Worm (Caenorhabditis elegans): ENCODE results near the gene F18C5.10.

The F18C5.10 gene

ce11 chrII:6587264-6587870, 26.1 kb upstream of the F18C5.10 start, which contains the start of gene C56C10.7 (continued):
- TF ChIP-seq snpc-1.3 (tag; optimal IDR thresholded peaks at IDR 0.05; ENCODE audit: insufficient read depth) (peak; percentile 67), ztf-3 (GFP tag; optimal IDR thresholded peaks at IDR 0.05) (no peak), Y79H2A.3 (GFP tag; conservative IDR thresholded peaks at IDR 0.05) (no peak), egl-18 (GFP tag; IDR thresholded peaks at IDR 0.05) (no peak), F23B12.7 (tag; optimal IDR thresholded peaks at IDR 0.05; ENCODE audit: insufficient read depth) (no peak), sdz-38 (tag; optimal IDR thresholded peaks at IDR 0.05) (no peak), bed-2 (GFP tag; IDR thresholded peaks at IDR 0.05) (no peak), cebp-2 (GFP tag; IDR thresholded peaks at IDR 0.05) (peak; percentile 78; the same call in 1 of the 2 replicates), ztf-28 (GFP tag; IDR thresholded peaks at IDR 0.05) (no peak), K12H6.12 (tag; optimal IDR thresholded peaks at IDR 0.05) (no peak), repo-1 (tag; optimal IDR thresholded peaks at IDR 0.05) (peak; percentile 84), Y95B8A.8 (GFP tag; IDR thresholded peaks at IDR 0.05) (no peak), madf-8 (GFP tag; conservative IDR thresholded peaks at IDR 0.05) (peak; percentile 39; the same call in 1 of the 2 replicates), Y53G8AR.9 (GFP tag; conservative IDR thresholded peaks at IDR 0.05) (peak; percentile 90), hlh-26 (GFP tag; conservative IDR thresholded peaks at IDR 0.05) (no peak), cebp-1 (GFP tag; IDR thresholded peaks at IDR 0.05) (no peak), cebp-1 (tag; optimal IDR thresholded peaks at IDR 0.05) (peak; percentile 54), die-1 (tag; optimal IDR thresholded peaks at IDR 0.05) (peak; percentile 38), xnd-1 (tag; optimal IDR thresholded peaks at IDR 0.05) (peak; percentile 38), F37B4.10 (GFP tag; IDR thresholded peaks at IDR 0.05) (no peak), attf-3 (GFP tag; conservative IDR thresholded peaks at IDR 0.05) (no peak), K11D2.4 (GFP tag; IDR thresholded peaks at IDR 0.05) (no peak), ets-4 (GFP tag; optimal IDR thresholded peaks at IDR 0.05) (no peak), F49E8.2 (tag; optimal IDR thresholded peaks at IDR 0.05; ENCODE audit: insufficient read depth) (peak; percentile 56), nfya-2 (GFP tag; IDR thresholded peaks at IDR 0.05) (peak; percentile 63; the same call in 1 of the 2 replicates), ztf-22 (GFP tag; optimal IDR thresholded peaks at IDR 0.05) (no peak), F39B2.1 (GFP tag; IDR thresholded peaks at IDR 0.05) (peak; percentile 91), lin-26 (GFP tag; IDR thresholded peaks at IDR 0.05) (peak; percentile 83), hmg-20 (GFP tag; IDR thresholded peaks at IDR 0.05) (0 out of 2 replicates have a peak, but pooled peaks have one; percentile 23), lir-1 (GFP tag; conservative IDR thresholded peaks at IDR 0.05) (0 out of 2 replicates have a peak, but pooled peaks have one; percentile 30), unc-62 (GFP tag; optimal IDR thresholded peaks at IDR 0.05) (no peak)

ce11 chrII:6582758-6583157, 21.5 kb upstream of the F18C5.10 start, which contains the start of gene C56C10.4:
Gene C56C10.4 (plus strand): TSS chrII:6583058.
- TF ChIP-seq sea-2 (GFP tag; IDR thresholded peaks at IDR 0.05) = no peak
- no peak for TF ChIP-seq hrde-1 (tag; optimal IDR thresholded peaks at IDR 0.05; ENCODE audit: borderline replicate concordance)
- no peak for TF ChIP-seq sdz-38 (tag; optimal IDR thresholded peaks at IDR 0.05)
- TF ChIP-seq Y56A3A.18 (GFP tag; IDR thresholded peaks at IDR 0.05) = no peak
- TF ChIP-seq B0261.1 (tag; optimal IDR thresholded peaks at IDR 0.05) = no peak
- no peak for TF ChIP-seq pha-4 (tag; optimal IDR thresholded peaks at IDR 0.05)
- TF ChIP-seq Y53G8AR.9 (GFP tag; conservative IDR thresholded peaks at IDR 0.05) = no peak
- no peak for TF ChIP-seq snpc-1.1 (tag; optimal IDR thresholded peaks at IDR 0.05; ENCODE audit: insufficient read depth)
- TF ChIP-seq nhr-80 (tag; optimal IDR thresholded peaks at IDR 0.05) = no peak
- TF ChIP-seq nfya-2 (GFP tag; IDR thresholded peaks at IDR 0.05) = no peak
- TF ChIP-seq efl-1 (GFP tag; optimal IDR thresholded peaks at IDR 0.05) = no peak
- no peak for TF ChIP-seq B0035.1 (tag; optimal IDR thresholded peaks at IDR 0.05)
- no peak for TF ChIP-seq K11D2.4 (GFP tag; IDR thresholded peaks at IDR 0.05)
- no peak for TF ChIP-seq ztf-22 (GFP tag; optimal IDR thresholded peaks at IDR 0.05)
- no peak for TF ChIP-seq hsf-1 (GFP tag; IDR thresholded peaks at IDR 0.05)
- TF ChIP-seq akir-1 (GFP tag; optimal IDR thresholded peaks at IDR 0.05) = no peak
- no peak for TF ChIP-seq unc-130 (GFP tag; optimal IDR thresholded peaks at IDR 0.05)
- TF ChIP-seq Y95B8A.8 (GFP tag; IDR thresholded peaks at IDR 0.05) = no peak
